Fruit fly (Drosophila melanogaster) whole organism, adult: ENCODE measurements around the gene CG44139.

Experiments used
- CG11617 ChIP-seq: fragments of 200-800 bp; sonication (Bioruptor generic); optimal IDR thresholded peaks from 2 replicates; lab custom pipeline; 2017; ENCODE audit warnings: mild to moderate bottlenecking, missing biosample characterization, missing genetic modification reagents, missing genetic modification characterization
- CG12768 ChIP-seq: fragments of 200-800 bp; sonication (Bioruptor generic); optimal IDR thresholded peaks from 2 replicates; lab custom pipeline; 2017; ENCODE audit warnings: missing biosample characterization, missing genetic modification characterization, mild to moderate bottlenecking, moderate library complexity, missing genetic modification reagents
- CG1620 ChIP-seq: fragments of 200-800 bp; sonication (Bioruptor generic); optimal IDR thresholded peaks from 2 replicates; lab custom pipeline; 2016; ENCODE audit warnings: missing biosample characterization, missing genetic modification characterization
- CG5204 ChIP-seq: fragments of 200-800 bp; sonication (Bioruptor generic); optimal IDR thresholded peaks from 2 replicates; lab custom pipeline; 2016; ENCODE audit warnings: missing biosample characterization, missing genetic modification characterization
- CG7045 ChIP-seq: fragments of 200-800 bp; sonication (Bioruptor generic); optimal IDR thresholded peaks from 2 replicates; lab custom pipeline; 2017; ENCODE audit warnings: missing biosample characterization, mild to moderate bottlenecking, missing genetic modification characterization
- Crg-1 ChIP-seq: fragments of 200-800 bp; sonication (Bioruptor generic); optimal IDR thresholded peaks from 2 replicates; lab custom pipeline; 2016; ENCODE audit warnings: missing biosample characterization, missing genetic modification characterization
- Hr96 ChIP-seq: fragments of 200-800 bp; sonication (Bioruptor generic); optimal IDR thresholded peaks from 2 replicates; lab custom pipeline; 2016; ENCODE audit warnings: missing biosample characterization, missing genetic modification characterization
- kay ChIP-seq: fragments of 200-800 bp; sonication (Bioruptor generic); peaks from one replicate; lab custom pipeline; 2016; ENCODE audit warnings: missing biosample characterization, missing genetic modification characterization, borderline replicate concordance
- toe ChIP-seq: fragments of 200-800 bp; sonication (Bioruptor generic); optimal IDR thresholded peaks from 2 replicates; lab custom pipeline; 2016; ENCODE audit warnings: missing biosample characterization, missing genetic modification characterization

dm6 chr2L:2449665-2450064, 25.1 kb downstream of the CG44139 start:
- TF ChIP-seq Crg-1 (GFP tag; lab: Kevin White, UChicago), result no peak
- TF ChIP-seq CG1620 (GFP tag; lab: Kevin White, UChicago), result no peak
- TF ChIP-seq Hr96 (GFP tag; lab: Kevin White, UChicago), result no peak
- no peak for TF ChIP-seq CG5204 (GFP tag; lab: Kevin White, UChicago)
- no peak for TF ChIP-seq CG7045 (GFP tag; lab: Kevin White, UChicago)
- no peak for TF ChIP-seq CG12768 (GFP tag; lab: Kevin White, UChicago)
- no peak for TF ChIP-seq CG11617
- TF ChIP-seq kay, result no peak
- TF ChIP-seq toe (GFP tag; lab: Kevin White, UChicago), result no peak
